Fruit fly (Drosophila melanogaster) S2 (cell line): ENCODE measurements around the gene CG12990.

ENCODE experiments used
- CG8478 ChIP-seq: fragments of >200 bp; optimal IDR thresholded peaks from 2 replicates; lab custom pipeline; 2018
- CTCF ChIP-seq, 2 experiments: fragments of >200 bp; optimal IDR thresholded peaks; 2 replicates each; lab custom pipeline; 2018

CG12990 gene

DNA sequence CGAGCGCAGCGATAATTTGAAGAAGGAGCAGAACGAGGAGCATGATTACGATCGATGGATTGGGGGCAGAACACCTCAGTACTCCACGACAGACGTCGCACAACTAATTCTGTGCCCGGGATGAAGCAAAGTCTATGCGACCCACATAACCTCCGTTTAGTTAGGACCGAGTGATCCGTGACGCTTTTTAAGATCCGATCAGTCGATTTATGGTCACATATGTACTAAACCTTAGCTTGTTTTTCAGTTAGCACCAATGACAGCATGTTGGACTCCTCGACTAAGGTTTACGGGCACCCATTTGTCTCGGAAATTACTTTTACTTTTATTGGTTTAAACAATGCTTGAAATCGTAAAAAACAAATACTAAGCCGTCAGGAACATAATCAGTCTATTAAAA is at the start of gene CG12990:
Gene CG12990 (minus strand): TSS at position 101 of the 400 bp plus-strand sequence.
- no peak for TF ChIP-seq CTCF (optimal IDR thresholded peaks at IDR 0.05; lab: Kevin White, UChicago)
- no peak for TF ChIP-seq CG8478 (lab: Kevin White, UChicago)

DNA sequence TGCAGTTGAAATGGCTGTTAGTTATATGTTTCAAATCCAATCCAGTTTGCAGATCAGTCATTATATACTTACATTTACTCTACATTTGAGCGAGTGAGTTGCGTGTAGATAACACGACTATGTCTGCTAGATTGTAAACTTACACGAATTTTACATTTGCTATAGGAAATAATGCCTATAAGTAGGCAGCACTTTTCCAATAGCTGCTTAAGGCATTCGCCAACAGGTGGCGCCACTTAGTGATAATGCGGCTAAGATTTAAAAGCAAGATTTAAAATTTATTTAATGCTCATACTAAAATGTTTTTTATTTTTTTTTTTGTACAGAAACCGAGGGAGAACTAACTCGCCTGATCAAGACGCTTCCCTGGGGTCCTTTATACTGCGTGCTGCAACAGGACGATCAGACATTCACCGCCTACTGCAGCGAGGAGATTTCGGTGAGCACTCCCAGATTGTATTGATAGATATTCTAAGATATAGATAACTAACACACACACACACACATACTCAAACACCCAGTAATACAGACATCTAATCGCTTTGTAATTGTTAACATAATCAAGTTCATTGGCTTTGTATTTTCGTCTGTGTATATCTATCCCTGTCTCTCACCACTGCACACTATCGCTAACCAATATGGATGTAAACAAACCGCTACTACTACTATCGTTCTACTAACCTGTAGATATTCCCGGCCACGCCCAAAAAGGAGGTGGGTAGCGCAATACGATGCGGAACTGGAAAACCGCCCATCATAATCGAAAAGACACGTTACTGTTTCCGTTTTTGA is 48.8 kb upstream of the CG12990 start:
- TF ChIP-seq CG8478 (lab: Kevin White, UChicago) (no peak), CTCF (optimal IDR thresholded peaks at IDR 0.05; lab: Kevin White, UChicago) (peak; percentile 92)

DNA sequence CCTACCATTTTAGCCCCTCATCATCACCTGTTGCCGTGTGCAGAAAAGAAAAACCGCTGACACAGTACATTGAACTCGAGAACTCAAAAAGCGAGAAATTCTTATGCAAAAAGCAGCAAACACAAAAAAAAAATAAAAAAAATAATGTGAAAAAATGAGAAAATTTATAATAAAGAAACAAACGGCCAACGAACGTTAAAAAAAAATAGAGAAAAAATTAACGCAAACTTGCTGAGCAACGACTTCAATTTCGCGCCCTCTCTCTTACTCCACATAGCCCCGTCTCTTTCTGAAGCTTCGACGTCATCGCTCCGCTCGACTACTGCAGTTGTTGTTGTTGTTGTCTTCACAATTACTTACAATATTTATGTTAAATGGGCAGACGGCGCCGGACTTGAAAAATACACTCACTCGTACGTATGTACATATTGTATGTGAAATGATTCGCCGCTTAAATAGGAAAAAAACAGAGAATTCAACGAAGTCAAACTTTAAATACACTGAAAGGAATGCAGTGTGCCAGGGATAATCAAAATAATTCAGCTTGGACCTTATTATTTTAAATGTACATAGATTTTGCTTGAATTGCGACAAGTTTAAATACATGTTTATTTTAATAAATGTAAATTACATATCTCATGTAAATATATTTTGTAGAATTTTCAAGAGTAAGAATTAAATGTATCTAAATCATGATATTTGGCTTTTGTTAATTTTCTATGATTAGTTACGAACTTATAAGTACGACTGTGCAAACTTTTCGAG is 47.4 kb upstream of the CG12990 start:
- TF ChIP-seq CTCF (optimal IDR thresholded peaks at IDR 0.05; lab: Kevin White, UChicago) (no peak), CG8478 (lab: Kevin White, UChicago) (no peak)

DNA sequence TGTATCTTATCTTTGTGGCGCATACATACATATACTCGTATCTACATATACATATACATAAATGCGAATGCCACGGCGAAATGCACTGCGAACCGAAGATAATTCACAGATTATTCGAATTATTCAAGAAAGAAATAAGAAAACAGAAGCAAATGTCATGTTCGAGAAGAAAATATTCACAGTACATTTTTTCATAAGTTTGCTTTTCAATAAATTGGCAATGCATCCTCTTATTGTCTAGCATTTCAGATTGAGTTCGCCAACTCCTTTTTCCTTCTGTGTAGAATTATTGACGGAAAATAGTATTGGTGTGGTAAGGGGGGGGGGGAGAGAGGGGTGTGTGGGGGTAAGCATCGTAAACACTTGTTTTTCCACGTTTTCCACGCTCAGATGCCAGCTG is 46.7 kb upstream of the CG12990 start:
- TF ChIP-seq CTCF (optimal IDR thresholded peaks at IDR 0.05; lab: Kevin White, UChicago) (no peak), CG8478 (lab: Kevin White, UChicago) (no peak)

DNA sequence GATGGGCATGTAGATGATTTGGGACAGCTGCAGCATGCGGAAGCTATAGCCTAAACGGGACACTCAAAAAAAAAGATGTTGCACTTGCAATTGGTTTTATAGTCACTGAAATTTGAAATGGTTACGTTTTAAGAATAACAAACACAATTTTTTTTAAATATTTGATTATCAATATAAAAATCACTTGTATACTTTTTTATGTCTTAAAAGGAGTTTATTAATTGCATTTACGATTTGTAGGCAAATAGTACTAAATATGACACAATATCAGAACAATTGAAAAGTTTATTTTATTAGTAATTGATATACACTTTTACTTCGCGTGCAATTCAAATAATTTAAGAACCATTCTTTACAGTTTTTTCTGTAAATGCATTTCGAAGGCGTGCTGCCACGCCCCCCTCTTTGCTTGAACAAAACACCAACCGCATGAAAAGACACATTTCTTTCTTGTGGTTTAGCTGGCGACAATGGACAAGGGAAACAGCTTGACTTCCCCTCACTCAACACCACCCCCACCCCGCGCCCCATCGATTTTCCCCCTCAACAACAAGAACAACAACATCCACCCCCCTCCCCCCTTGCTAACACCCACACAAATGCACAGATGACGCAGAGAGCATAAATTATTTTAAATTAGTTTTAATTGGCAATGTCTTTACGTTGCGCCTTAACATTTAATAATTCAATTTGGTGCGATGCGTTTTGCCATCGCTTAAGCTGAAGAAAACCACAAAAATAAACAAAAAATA is 45.3 kb upstream of the CG12990 start:
- TF ChIP-seq CG8478 (lab: Kevin White, UChicago) (no peak), CTCF (optimal IDR thresholded peaks at IDR 0.05; lab: Kevin White, UChicago) (no peak)

DNA sequence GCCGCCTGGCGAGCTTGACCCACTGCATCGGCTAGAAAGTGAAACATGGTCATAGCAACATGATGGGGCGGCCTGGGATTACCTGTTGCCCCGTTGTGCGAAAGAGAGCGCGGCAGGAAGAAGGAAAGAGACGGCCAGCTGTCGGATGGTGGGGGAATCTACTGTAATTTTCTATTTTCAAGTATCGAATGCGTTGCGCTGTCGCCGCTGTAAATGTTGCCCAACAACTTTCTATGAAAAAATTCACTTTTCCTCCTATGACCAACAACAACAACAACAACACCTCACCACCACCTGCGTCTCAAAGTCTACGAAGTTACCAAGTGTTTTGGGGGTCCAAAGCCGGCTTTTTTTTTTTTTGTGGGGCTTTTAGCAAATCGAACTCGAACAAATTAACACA is 43.3 kb upstream of the CG12990 start:
- TF ChIP-seq CG8478 (lab: Kevin White, UChicago) (no peak), CTCF (optimal IDR thresholded peaks at IDR 0.05; lab: Kevin White, UChicago) (no peak)

DNA sequence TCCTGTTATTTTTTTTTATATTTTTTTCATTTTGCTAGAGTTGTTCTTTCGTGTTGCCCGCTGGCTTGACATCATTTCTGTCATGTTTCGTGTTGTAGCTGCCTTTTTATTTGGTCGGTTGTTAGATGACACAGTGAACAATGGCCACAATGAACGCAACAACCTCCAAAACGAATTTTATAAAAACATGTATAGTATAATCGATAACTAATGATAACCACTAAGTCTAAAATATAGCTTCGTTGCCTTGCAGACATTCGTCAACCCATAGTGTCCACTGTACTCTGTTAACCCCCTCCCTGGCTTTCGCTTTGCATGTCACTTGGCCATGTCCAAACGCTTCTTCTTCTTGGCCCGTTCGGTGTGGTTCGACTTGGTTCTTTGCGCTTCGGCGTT is 42.0 kb upstream of the CG12990 start:
- no peak for TF ChIP-seq CTCF (optimal IDR thresholded peaks at IDR 0.05; lab: Kevin White, UChicago)
- no peak for TF ChIP-seq CG8478 (lab: Kevin White, UChicago)

DNA sequence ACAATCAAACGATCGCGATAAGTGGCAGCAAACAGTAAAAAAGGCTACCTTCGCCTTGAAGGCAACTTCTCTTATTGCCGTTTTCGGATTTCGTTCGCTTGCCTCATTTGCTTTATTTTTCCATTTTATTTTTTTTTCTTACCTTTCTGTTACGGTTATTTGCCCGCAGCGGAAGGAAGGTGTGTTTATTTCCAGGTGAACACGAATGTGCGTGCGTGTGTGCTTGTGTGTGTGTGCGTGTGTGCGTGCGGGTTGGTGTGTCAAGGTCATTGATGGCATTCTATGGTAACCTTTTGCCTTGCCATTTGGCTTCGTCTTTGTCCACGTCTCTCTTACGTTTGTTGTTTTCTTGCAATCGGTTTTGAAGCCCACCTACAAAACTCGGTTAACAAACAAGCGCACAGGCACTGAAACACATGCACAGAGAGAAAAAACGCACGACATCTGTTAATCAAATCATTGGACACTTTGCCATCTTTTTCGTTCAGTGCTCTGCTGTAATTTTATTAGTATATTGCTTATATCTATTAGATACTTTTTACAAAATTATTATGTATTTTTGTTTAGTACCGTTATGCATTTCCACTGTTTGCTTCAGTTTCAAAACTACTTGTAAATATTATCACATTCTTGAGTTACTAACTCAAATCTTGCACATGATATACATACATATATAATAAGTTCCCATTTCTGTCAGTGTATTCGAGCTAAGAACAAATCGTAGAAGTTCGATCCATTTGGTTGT is 41.5 kb upstream of the CG12990 start:
- TF ChIP-seq CG8478 (lab: Kevin White, UChicago) (no peak), CTCF (optimal IDR thresholded peaks at IDR 0.05; lab: Kevin White, UChicago) (no peak)

DNA sequence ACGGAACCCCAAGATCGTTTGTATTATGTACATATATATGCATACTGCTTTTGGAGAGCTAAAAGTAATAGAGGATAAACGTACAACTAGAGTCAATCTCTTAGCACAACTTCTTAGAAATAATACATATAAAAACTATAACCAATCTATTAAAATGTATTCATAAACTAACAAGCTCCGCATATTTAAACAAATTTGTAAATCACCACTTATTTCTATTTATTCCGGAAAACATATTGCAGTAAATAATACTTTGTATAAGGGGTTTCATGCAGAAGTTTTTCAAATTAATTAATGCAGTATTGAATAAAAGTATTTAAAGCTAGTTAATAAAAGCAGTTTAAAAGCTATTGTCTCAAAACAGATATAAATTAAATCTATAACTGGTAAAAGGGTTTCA is 40.8 kb upstream of the CG12990 start:
- TF ChIP-seq CG8478 (lab: Kevin White, UChicago) (no peak), CTCF (optimal IDR thresholded peaks at IDR 0.05; lab: Kevin White, UChicago) (no peak)

DNA sequence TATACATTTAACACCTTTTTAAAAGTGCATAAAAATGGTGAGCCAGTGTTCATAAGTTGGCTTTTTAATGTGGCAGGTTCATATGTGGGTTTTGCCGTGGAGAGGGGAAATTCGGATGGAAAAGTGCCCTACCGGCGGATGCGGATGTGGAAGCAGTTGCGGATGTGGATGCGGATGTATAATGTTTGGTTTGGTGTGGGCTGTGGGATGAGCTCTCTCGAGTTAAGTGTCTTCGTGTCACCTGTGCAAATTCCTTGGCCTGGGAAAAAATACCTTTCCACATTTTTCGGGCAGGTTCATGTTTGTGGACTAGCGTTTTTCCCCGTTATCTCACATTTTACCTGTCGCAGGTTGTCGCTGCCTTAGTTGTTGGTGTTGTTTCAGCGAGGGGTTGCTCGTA is 40.2 kb upstream of the CG12990 start:
- TF ChIP-seq CG8478 (lab: Kevin White, UChicago), result no peak
- no peak for TF ChIP-seq CTCF (optimal IDR thresholded peaks at IDR 0.05; lab: Kevin White, UChicago)

DNA sequence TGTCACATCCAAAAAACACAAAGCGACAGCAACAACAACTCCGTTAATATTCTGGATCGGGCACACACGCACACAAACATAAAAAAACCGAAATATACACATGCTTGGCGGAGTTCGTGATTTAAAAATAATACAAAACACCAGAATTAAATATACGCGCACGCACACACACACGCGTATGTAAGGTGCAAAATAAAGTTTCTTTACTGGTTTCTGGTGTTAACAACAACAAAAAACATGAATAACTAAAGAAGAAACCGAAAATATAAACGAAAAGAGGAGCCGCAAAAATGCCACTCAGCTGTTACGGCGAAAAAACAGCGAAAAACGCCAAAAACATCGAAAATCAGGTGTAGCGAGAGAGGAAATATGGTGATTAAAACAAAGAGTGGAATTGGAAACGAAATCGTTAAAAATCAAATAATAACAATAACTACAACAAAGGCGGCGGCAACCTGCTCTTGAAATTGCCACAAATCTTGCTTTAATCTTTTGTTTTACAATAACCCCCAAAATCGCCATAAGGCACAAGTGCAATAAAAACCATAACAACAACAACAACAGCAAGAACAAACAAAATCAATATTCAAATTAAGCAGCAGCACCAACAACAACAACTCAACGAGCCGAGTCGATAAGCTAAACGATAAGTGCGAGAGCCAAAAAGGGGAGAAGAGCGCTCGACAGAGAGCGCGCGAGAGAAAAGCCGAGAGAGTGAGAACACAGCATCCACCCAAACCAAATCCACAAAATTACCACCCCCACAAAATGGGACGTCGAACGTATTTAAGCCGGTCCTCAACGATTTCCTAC is 38.8 kb upstream of the CG12990 start:
- TF ChIP-seq CG8478 (lab: Kevin White, UChicago) (no peak), CTCF (optimal IDR thresholded peaks at IDR 0.05; lab: Kevin White, UChicago) (no peak)

DNA sequence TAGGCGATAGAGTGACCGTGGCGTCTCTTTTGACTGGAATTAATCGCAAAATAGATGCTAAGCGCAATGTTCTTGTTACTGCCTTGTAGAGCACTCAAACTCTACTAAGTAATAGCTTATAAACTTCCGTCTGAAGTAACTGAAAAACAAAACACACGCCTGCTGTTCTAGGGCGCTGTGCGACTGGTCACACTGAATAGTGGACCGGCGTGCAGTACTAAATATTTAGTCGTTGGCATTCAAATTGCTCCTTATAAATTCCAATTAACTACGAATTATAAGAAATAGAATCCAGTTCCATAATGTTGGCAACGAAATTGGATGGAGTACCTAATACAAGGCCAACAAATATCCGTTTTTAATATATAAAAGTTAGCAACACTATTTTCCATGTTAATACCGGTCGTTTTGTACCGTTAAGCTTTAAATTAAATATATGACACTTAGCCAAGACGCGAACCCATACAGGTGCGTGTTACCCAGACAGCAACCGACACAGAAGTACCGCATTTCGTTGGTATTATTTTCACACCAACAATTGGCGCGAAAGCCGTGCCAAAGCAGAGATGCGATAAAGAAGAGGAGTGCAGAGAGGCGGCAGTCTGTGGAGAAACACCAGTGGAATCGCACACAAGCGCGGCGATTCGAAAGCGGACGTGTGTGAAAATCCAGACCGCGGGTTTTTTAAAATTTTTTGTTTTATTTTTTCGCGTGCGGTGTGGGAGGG is 38.0 kb upstream of the CG12990 start, which contains the start of the genes CG8173 and raskol:
Gene CG8173 (minus strand): TSS at position 108 of the 727 bp plus-strand sequence.
Gene raskol (plus strand): TSS at position 599 of the 727 bp plus-strand sequence.
- TF ChIP-seq CG8478 (lab: Kevin White, UChicago) (no peak), CTCF (optimal IDR thresholded peaks at IDR 0.05; lab: Kevin White, UChicago) (peak; percentile 43 to 52)
